Worm (Caenorhabditis elegans) whole organism, L2 larva: ENCODE data around the gene Y57G11C.46.
"Not testable (repeated sequence)": the region's sequence is repeated elsewhere in the genome, so short reads cannot be mapped to it uniquely, and the experiment has no call there.

ENCODE experiments used
- C34F6.9 ChIP-seq: fragments of 150-350 bp; optimal IDR thresholded peaks from 2 replicates; lab custom pipeline; 2014; ENCODE audit warnings: missing biosample characterization, missing genetic modification characterization
- F13H6.1 ChIP-seq: sonication (generic microtip); optimal IDR thresholded peaks from 2 replicates; lab custom pipeline; 2016; ENCODE audit warnings: missing genetic modification characterization, missing compliant biosample characterization
- ama-1 ChIP-seq: fragments of 150-350 bp; optimal IDR thresholded peaks from 2 replicates; lab custom pipeline; 2018; ENCODE audit warnings: inconsistent platforms
- blmp-1 ChIP-seq: sonication (generic microtip); optimal IDR thresholded peaks from 2 replicates; lab custom pipeline; 2017; ENCODE audit warnings: missing genetic modification characterization, mild to moderate bottlenecking, missing compliant biosample characterization, antibody characterized with exemption, moderate library complexity; ENCODE audit not compliant: insufficient read depth
- crh-2 ChIP-seq: sonication (generic microtip); optimal IDR thresholded peaks from 2 replicates; lab custom pipeline; 2017; ENCODE audit warnings: missing biosample characterization, missing genetic modification characterization
- fos-1 ChIP-seq: fragments of 150-350 bp; optimal IDR thresholded peaks from 2 replicates; lab custom pipeline; 2014; ENCODE audit warnings: missing biosample characterization, missing genetic modification characterization
- lin-13 ChIP-seq: fragments of 150-350 bp; optimal IDR thresholded peaks from 2 replicates; lab custom pipeline; 2014; ENCODE audit warnings: missing biosample characterization, missing genetic modification reagents, missing genetic modification characterization
- lsy-2 ChIP-seq, 2 experiments: fragments of 150-350 bp in 1 of 2; sonication (generic microtip) in 1 of 2; optimal IDR thresholded peaks; 2 replicates each; lab custom pipeline; 2014 to 2017; ENCODE audit warnings: missing biosample characterization in 2 of 2, missing genetic modification characterization in 2 of 2
- mab-5 ChIP-seq: fragments of 150-350 bp; optimal IDR thresholded peaks from 2 replicates; lab custom pipeline; 2014; ENCODE audit warnings: missing biosample characterization, missing genetic modification characterization
- mdl-1 ChIP-seq, 2 experiments: fragments of 150-350 bp in 1 of 2; sonication (generic microtip) in 1 of 2; optimal IDR thresholded peaks; 2 replicates each; lab custom pipeline; 2017; ENCODE audit warnings: missing biosample characterization in 2 of 2, missing genetic modification characterization in 2 of 2
- nhr-129 ChIP-seq: fragments of 150-350 bp; optimal IDR thresholded peaks from 2 replicates; lab custom pipeline; 2014; ENCODE audit warnings: missing biosample characterization, missing genetic modification characterization
- nhr-21 ChIP-seq: fragments of 150-350 bp; optimal IDR thresholded peaks from 2 replicates; lab custom pipeline; 2014; ENCODE audit warnings: missing biosample characterization, missing genetic modification characterization
- nhr-6 ChIP-seq: fragments of 150-350 bp; optimal IDR thresholded peaks from 2 replicates; lab custom pipeline; 2014; ENCODE audit warnings: missing biosample characterization, missing genetic modification characterization
- sma-3 ChIP-seq: sonication (generic microtip); optimal IDR thresholded peaks from 2 replicates; lab custom pipeline; 2016; ENCODE audit warnings: missing genetic modification reagents, missing genetic modification characterization, missing compliant biosample characterization
- sma-9 ChIP-seq, 2 experiments: fragments of 150-350 bp in 1 of 2; sonication (generic microtip) in 1 of 2; optimal IDR thresholded peaks; 2 replicates each; lab custom pipeline; 2014 to 2016; ENCODE audit warnings: missing genetic modification characterization in 2 of 2, mild to moderate bottlenecking in 1 of 2, missing biosample characterization in 1 of 2, missing compliant biosample characterization in 1 of 2, missing genetic modification reagents in 1 of 2, moderate library complexity in 1 of 2
- unc-55 ChIP-seq: fragments of 150-350 bp; sonication (generic microtip); optimal IDR thresholded peaks from 3 replicates; lab custom pipeline; 2014; ENCODE audit warnings: missing biosample characterization, missing genetic modification reagents, missing genetic modification characterization

Y57G11C.46 gene

ce11 chrIV:14763348-14763747 lies 52.8 kb downstream of the Y57G11C.46 start:
- peak; percentile 20 for TF ChIP-seq mab-5 (tag; lab: Kevin White, UChicago)
- TF ChIP-seq fos-1 (tag; lab: Kevin White, UChicago): peak; percentile 53
- peak; percentile 27 for TF ChIP-seq sma-3 (GFP tag; lab: Kevin White, UChicago)
- TF ChIP-seq lsy-2 (tag; optimal IDR thresholded peaks at IDR 0.05; lab: Kevin White, UChicago): peak in 1 of 2 experiments; percentile 50
- peak; percentile 43 to 65 for TF ChIP-seq mdl-1 (tag; optimal IDR thresholded peaks at IDR 0.05; lab: Kevin White, UChicago)
- peak; percentile 13 for TF ChIP-seq lin-13
- TF ChIP-seq nhr-21: peak; percentile 57
- TF ChIP-seq C34F6.9 (tag; lab: Kevin White, UChicago): peak; percentile 82
- TF ChIP-seq nhr-6 (tag; lab: Kevin White, UChicago): peak; percentile 21
- peak; percentile 65 for TF ChIP-seq ama-1 (lab: Kevin White, UChicago)
- peak; percentile 54 for TF ChIP-seq crh-2 (tag; lab: Kevin White, UChicago)
- peak; percentile 55 for TF ChIP-seq F13H6.1 (tag; lab: Kevin White, UChicago)
- peak; percentile 86 for TF ChIP-seq nhr-129 (tag; lab: Kevin White, UChicago)
- peak; percentile 34 for TF ChIP-seq sma-9 (GFP tag; optimal IDR thresholded peaks at IDR 0.05; lab: Kevin White, UChicago)
- TF ChIP-seq sma-9 (tag; optimal IDR thresholded peaks at IDR 0.05; lab: Kevin White, UChicago): not testable (repeated sequence)
- TF ChIP-seq unc-55 (GFP tag; lab: Kevin White, UChicago): peak; percentile 61
- peak; percentile 15 for TF ChIP-seq blmp-1 (tag; lab: Kevin White, UChicago)
